Worm (Caenorhabditis elegans): ENCODE results near the gene C29F9.8.

The C29F9.8 gene

DNA sequence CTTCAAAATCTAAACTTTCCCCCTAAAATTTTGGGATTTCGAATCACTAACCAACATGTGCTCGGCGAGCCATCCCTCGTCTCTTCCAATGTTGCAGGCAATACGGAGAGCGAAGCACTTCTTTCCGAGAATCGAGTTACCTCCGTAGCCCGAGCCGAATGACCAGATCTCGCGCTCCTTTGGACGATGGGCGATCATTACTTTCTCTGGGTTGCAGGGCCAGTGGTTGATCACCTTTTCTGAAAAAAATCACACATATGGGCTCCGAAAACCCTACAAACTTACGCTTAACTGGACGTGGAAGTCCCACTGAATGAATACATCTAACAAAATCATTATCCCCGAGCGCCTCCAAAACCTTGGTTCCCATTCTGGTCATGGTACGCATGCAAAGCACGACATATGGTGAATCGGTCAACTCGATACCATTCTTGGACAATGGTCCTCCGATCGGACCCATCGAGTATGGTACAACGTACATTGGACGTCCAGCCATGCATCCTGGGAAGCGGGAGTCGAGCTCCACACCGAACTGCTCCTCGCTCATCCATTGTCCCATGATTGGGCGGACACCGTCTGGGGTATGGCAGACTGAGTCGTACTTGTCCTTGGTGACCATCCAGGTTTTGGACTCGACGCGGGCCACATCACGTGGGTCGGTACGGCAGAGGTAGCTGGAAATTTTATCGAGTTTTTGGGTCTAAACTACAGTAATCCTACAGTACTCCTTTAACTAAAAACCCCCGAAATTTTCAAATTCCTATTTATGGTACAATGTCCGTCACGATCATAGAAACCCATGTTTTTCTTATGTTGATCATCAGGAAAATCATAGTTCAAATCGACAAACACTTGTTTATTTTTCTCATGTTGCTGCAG is 31.9 kb downstream of the C29F9.8 start:
- TF ChIP-seq lsy-2 (tag; optimal IDR thresholded peaks at IDR 0.05), result peak in 1 of 2 experiments; percentile 29
- no peak for TF ChIP-seq ceh-82 (tag; optimal IDR thresholded peaks at IDR 0.05)
- TF ChIP-seq lin-11 (tag; optimal IDR thresholded peaks at IDR 0.05), result peak; percentile 9

DNA sequence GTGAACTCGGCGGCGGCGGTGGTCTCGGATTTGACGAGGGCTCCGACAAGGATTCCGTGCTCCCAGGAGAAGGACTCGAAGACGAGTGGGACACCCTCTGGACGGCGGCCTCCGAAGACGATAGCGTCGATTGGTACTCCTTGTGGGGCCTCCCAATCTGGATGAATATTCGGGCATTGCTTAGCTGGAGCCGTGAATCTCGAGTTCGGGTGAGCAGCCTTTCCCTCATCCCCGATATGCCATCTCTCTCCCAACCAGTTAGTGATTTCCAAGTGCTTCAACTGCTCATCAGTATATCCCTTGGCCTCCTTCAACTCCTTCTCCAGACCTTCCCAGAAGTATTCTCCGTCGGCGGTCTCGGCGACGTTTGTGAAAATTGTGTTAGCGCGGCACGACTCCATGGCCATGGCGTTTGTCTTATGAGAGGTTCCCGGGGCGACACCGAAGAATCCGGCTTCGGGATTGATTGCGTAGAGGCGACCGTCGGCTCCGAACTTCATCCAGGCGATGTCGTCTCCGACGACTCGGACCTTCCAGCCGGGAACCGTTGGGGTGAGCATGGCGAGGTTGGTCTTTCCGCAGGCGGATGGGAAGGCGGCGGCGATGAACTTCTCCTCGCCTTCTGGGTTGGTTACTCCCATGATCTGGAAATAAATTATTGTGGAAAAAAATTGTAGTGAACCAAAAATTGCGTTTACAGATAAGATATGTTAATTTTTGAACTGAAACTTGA is 33.2 kb downstream of the C29F9.8 start:
- TF ChIP-seq Y55F3AM.14 (GFP tag; optimal IDR thresholded peaks at IDR 0.05), result no peak
- no peak for TF ChIP-seq unc-55 (GFP tag; optimal IDR thresholded peaks at IDR 0.05)
- 0 out of 2 replicates have a peak, but pooled peaks have one; percentile 33 for TF ChIP-seq ztf-1 (GFP tag; conservative IDR thresholded peaks at IDR 0.05)
- TF ChIP-seq elt-3 (tag; optimal IDR thresholded peaks at IDR 0.05), result no peak
- TF ChIP-seq skn-1 (tag; optimal IDR thresholded peaks at IDR 0.05), result no peak
- TF ChIP-seq sem-4 (tag; optimal IDR thresholded peaks at IDR 0.05), result no peak
- no peak for TF ChIP-seq lin-39 (tag; optimal IDR thresholded peaks at IDR 0.05)
- no peak for TF ChIP-seq nhr-25 (tag; optimal IDR thresholded peaks at IDR 0.05)

- no peak for TF ChIP-seq F13H6.1 (tag; optimal IDR thresholded peaks at IDR 0.05)
- peak in 1 of 2 experiments; percentile 84 for TF ChIP-seq lsy-2 (tag; optimal IDR thresholded peaks at IDR 0.05)
- no peak for TF ChIP-seq mbf-1 (tag; optimal IDR thresholded peaks at IDR 0.05)
- peak; percentile 68 for TF ChIP-seq nhr-129 (tag; optimal IDR thresholded peaks at IDR 0.05)
- peak; percentile 63 for TF ChIP-seq lin-13 (GFP tag; optimal IDR thresholded peaks at IDR 0.05)
- no peak for TF ChIP-seq egl-27 (tag; optimal IDR thresholded peaks at IDR 0.05)
- no peak for TF ChIP-seq ZK546.5 (tag; optimal IDR thresholded peaks at IDR 0.05)
- TF ChIP-seq unc-39 (tag; optimal IDR thresholded peaks at IDR 0.05), result no peak
- no peak for TF ChIP-seq lin-39 (tag; optimal IDR thresholded peaks at IDR 0.05)
- TF ChIP-seq sma-9 (GFP tag; optimal IDR thresholded peaks at IDR 0.05), result peak; percentile 45
- TF ChIP-seq sma-9 (tag; optimal IDR thresholded peaks at IDR 0.05), result no peak
- TF ChIP-seq elt-1 (tag; optimal IDR thresholded peaks at IDR 0.05), result no peak
- TF ChIP-seq crh-2 (tag; optimal IDR thresholded peaks at IDR 0.05), result peak; percentile 47
- no peak for TF ChIP-seq nhr-12 (tag; optimal IDR thresholded peaks at IDR 0.05)
- TF ChIP-seq zag-1 (tag; optimal IDR thresholded peaks at IDR 0.05), result peak; percentile 72
- no peak for TF ChIP-seq unc-62 (GFP tag; optimal IDR thresholded peaks at IDR 0.05)
- TF ChIP-seq nhr-25 (tag; optimal IDR thresholded peaks at IDR 0.05), result peak; percentile 48
- TF ChIP-seq ceh-16 (tag; optimal IDR thresholded peaks at IDR 0.05), result no peak
- no peak for TF ChIP-seq nhr-23 (tag; optimal IDR thresholded peaks at IDR 0.05)
- TF ChIP-seq blmp-1 (tag; optimal IDR thresholded peaks at IDR 0.05; ENCODE audit: insufficient read depth), result no peak
- no peak for TF ChIP-seq dmd-4 (tag; optimal IDR thresholded peaks at IDR 0.05)
- 0 out of 2 replicates have a peak, but pooled peaks have one; percentile 69 for TF ChIP-seq ztf-1 (GFP tag; conservative IDR thresholded peaks at IDR 0.05)
- no peak for TF ChIP-seq skn-1 (tag; optimal IDR thresholded peaks at IDR 0.05)
- TF ChIP-seq sma-3 (GFP tag; optimal IDR thresholded peaks at IDR 0.05), result peak; percentile 6
- TF ChIP-seq gmeb-1 (tag; optimal IDR thresholded peaks at IDR 0.05), result no peak
- peak; percentile 57 for TF ChIP-seq C34F6.9 (tag; optimal IDR thresholded peaks at IDR 0.05)
- TF ChIP-seq nhr-77 (tag; optimal IDR thresholded peaks at IDR 0.05), result no peak
- TF ChIP-seq ztf-4 (tag; optimal IDR thresholded peaks at IDR 0.05), result peak; percentile 85
- TF ChIP-seq ztf-11 (tag; optimal IDR thresholded peaks at IDR 0.05), result no peak
- TF ChIP-seq unc-55 (GFP tag; optimal IDR thresholded peaks at IDR 0.05), result peak; percentile 37
- no peak for TF ChIP-seq lin-11 (tag; optimal IDR thresholded peaks at IDR 0.05)
- no peak for TF ChIP-seq nhr-21 (tag; optimal IDR thresholded peaks at IDR 0.05)
- peak; percentile 14 for TF ChIP-seq ama-1 (optimal IDR thresholded peaks at IDR 0.05)
- TF ChIP-seq fos-1 (tag; optimal IDR thresholded peaks at IDR 0.05), result no peak
- TF ChIP-seq nhr-237 (tag; optimal IDR thresholded peaks at IDR 0.05), result no peak
- no peak for TF ChIP-seq peb-1 (tag; optimal IDR thresholded peaks at IDR 0.05)
- TF ChIP-seq sem-4 (tag; optimal IDR thresholded peaks at IDR 0.05), result peak; percentile 65
- TF ChIP-seq snpc-4 (tag; optimal IDR thresholded peaks at IDR 0.05), result no peak
- TF ChIP-seq nhr-11 (tag; optimal IDR thresholded peaks at IDR 0.05), result no peak
- no peak for TF ChIP-seq elt-3 (tag; optimal IDR thresholded peaks at IDR 0.05)
- no peak for TF ChIP-seq Y55F3AM.14 (GFP tag; optimal IDR thresholded peaks at IDR 0.05)
- TF ChIP-seq aly-2 (tag; optimal IDR thresholded peaks at IDR 0.05), result no peak
- TF ChIP-seq R02D3.7 (tag; optimal IDR thresholded peaks at IDR 0.05), result no peak
- TF ChIP-seq nhr-10 (tag; optimal IDR thresholded peaks at IDR 0.05), result no peak
- peak; percentile 58 for TF ChIP-seq nhr-6 (tag; optimal IDR thresholded peaks at IDR 0.05)
These were observed 34.5 kb downstream of the C29F9.8 start for ce11 chrIII:62383-62873.

All from whole organism, L2 larva.